Fruit fly (Drosophila melanogaster) whole organism, embryonic: ENCODE data around the gene Prat2.

Experiments used
- CG10147 ChIP-seq: fragments of 200-800 bp; sonication (Bioruptor generic); optimal IDR thresholded peaks from 2 replicates; lab custom pipeline; 2019; ENCODE audit warnings: missing biosample characterization, mild to moderate bottlenecking, missing genetic modification characterization, moderate library complexity
- CG10274 ChIP-seq: fragments of 200-800 bp; sonication (Bioruptor generic); optimal IDR thresholded peaks from 3 replicates; lab custom pipeline; 2017; ENCODE audit warnings: missing biosample characterization, mild to moderate bottlenecking, missing genetic modification characterization
- CG10959 ChIP-seq: fragments of 200-800 bp; sonication (Bioruptor generic); IDR thresholded peaks from 2 replicates; pipeline ENCODE4 v1.3.6; 2022; ENCODE audit warnings: missing biosample characterization, missing genetic modification characterization
- CG1603 ChIP-seq: fragments of 200-800 bp; sonication (Bioruptor generic); optimal IDR thresholded peaks from 2 replicates; lab custom pipeline; 2019; ENCODE audit warnings: missing biosample characterization, mild to moderate bottlenecking, missing genetic modification characterization, moderate library complexity
- CG16779 ChIP-seq: fragments of 200-800 bp; sonication (Bioruptor generic); IDR thresholded peaks from 2 replicates; pipeline ENCODE4 v1.3.6; 2022; ENCODE audit warnings: missing biosample characterization, missing genetic modification characterization
- CG16813 ChIP-seq: fragments of 200-800 bp; sonication (Bioruptor generic); IDR thresholded peaks from 3 replicates; pipeline ENCODE4 v1.3.6; 2022; ENCODE audit warnings: missing biosample characterization, missing genetic modification characterization; ENCODE audit not compliant: partially characterized antibody
- CG1832 ChIP-seq: fragments of 200-800 bp; sonication (Bioruptor generic); optimal IDR thresholded peaks from 2 replicates; lab custom pipeline; 2017; ENCODE audit warnings: missing biosample characterization, mild to moderate bottlenecking, missing genetic modification characterization, inconsistent platforms
- CG18476 ChIP-seq: fragments of 200-800 bp; sonication (Bioruptor generic); optimal IDR thresholded peaks from 2 replicates; lab custom pipeline; 2016; ENCODE audit warnings: missing biosample characterization, mild to moderate bottlenecking, missing genetic modification characterization
- CG8478 ChIP-seq: fragments of >200 bp; optimal IDR thresholded peaks from 2 replicates; lab custom pipeline; 2018
- CG9876 ChIP-seq: fragments of 200-800 bp; sonication (Bioruptor generic); optimal IDR thresholded peaks from 2 replicates; lab custom pipeline; 2016; ENCODE audit warnings: missing biosample characterization, missing genetic modification characterization
- Dp ChIP-seq: fragments of 200-800 bp; sonication (Bioruptor generic); optimal IDR thresholded peaks from 2 replicates; lab custom pipeline; 2018; ENCODE audit warnings: missing biosample characterization, mild to moderate bottlenecking, missing genetic modification characterization, moderate library complexity
- Ets65A ChIP-seq: fragments of 200-800 bp; sonication (Bioruptor generic); peaks from one replicate; lab custom pipeline; 2016; ENCODE audit warnings: missing biosample characterization, missing genetic modification characterization
- Ets97D ChIP-seq: fragments of 200-800 bp; sonication (Bioruptor generic); optimal IDR thresholded peaks from 3 replicates; lab custom pipeline; 2016; ENCODE audit warnings: missing biosample characterization, missing genetic modification characterization
- GATAe ChIP-seq: fragments of 200-800 bp; sonication (Bioruptor generic); conservative IDR thresholded peaks from 2 replicates; pipeline ENCODE4 v1.3.6; 2022; ENCODE audit warnings: missing biosample characterization, missing genetic modification characterization
- Gsc ChIP-seq: fragments of 200-800 bp; sonication (Bioruptor generic); IDR thresholded peaks from 2 replicates; pipeline ENCODE4 v1.3.6; 2022; ENCODE audit warnings: missing biosample characterization, missing genetic modification characterization
- H15 ChIP-seq: fragments of 200-800 bp; sonication (Bioruptor generic); IDR thresholded peaks from 3 replicates; pipeline ENCODE4 v1.3.6; 2022; ENCODE audit warnings: missing biosample characterization, missing genetic modification characterization
- H2.0 ChIP-seq: fragments of 200-800 bp; sonication (Bioruptor generic); IDR thresholded peaks from 2 replicates; pipeline ENCODE4 v1.3.6; 2022; ENCODE audit warnings: missing biosample characterization, missing genetic modification characterization
- Kr ChIP-seq: fragments of 200-800 bp; sonication (Bioruptor generic); optimal IDR thresholded peaks from 2 replicates; lab custom pipeline; 2017; ENCODE audit warnings: missing biosample characterization, mild to moderate bottlenecking, missing genetic modification characterization
- Med ChIP-seq: fragments of 200-800 bp; sonication (Bioruptor generic); peaks from one replicate; lab custom pipeline; 2016; ENCODE audit warnings: missing biosample characterization, missing genetic modification characterization, mild to moderate bottlenecking, inconsistent platforms, moderate library complexity
- Nf-YA ChIP-seq: fragments of 200-800 bp; sonication (Bioruptor generic); IDR thresholded peaks from 2 replicates; pipeline ENCODE4 v1.3.6; 2022; ENCODE audit warnings: missing biosample characterization, missing genetic modification characterization
- Nf-YC ChIP-seq: fragments of 200-800 bp; optimal IDR thresholded peaks from 3 replicates; lab custom pipeline; 2019; ENCODE audit warnings: missing biosample characterization, mild to moderate bottlenecking, missing genetic modification characterization, moderate library complexity
- Oaz ChIP-seq: fragments of 200-800 bp; sonication (Bioruptor generic); IDR thresholded peaks from 2 replicates; pipeline ENCODE4 v1.3.6; 2022; ENCODE audit warnings: missing biosample characterization, missing genetic modification characterization
- ap ChIP-seq: fragments of 200-800 bp; sonication (Bioruptor generic); IDR thresholded peaks from 2 replicates; pipeline ENCODE4 v1.3.6; 2022; ENCODE audit warnings: missing biosample characterization, missing genetic modification characterization
- bbx ChIP-seq: fragments of 200-800 bp; sonication (Bioruptor generic); IDR thresholded peaks from 2 replicates; pipeline ENCODE4 v1.3.6; 2022; ENCODE audit warnings: missing biosample characterization, missing genetic modification characterization; ENCODE audit not compliant: partially characterized antibody
- cg ChIP-seq: fragments of 200-800 bp; sonication (Bioruptor generic); optimal IDR thresholded peaks from 3 replicates; lab custom pipeline; 2019; ENCODE audit warnings: missing biosample characterization, mild to moderate bottlenecking, missing genetic modification characterization, moderate library complexity
- dm ChIP-seq: fragments of 200-800 bp; sonication (Bioruptor generic); optimal IDR thresholded peaks from 3 replicates; lab custom pipeline; 2016; ENCODE audit warnings: missing biosample characterization, missing genetic modification characterization
- dmrt11E ChIP-seq: fragments of 200-800 bp; sonication (Bioruptor generic); optimal IDR thresholded peaks from 3 replicates; lab custom pipeline; 2018; ENCODE audit warnings: missing biosample characterization, mild to moderate bottlenecking, missing genetic modification characterization, moderate library complexity
- ewg ChIP-seq: fragments of 200-800 bp; sonication (Bioruptor generic); optimal IDR thresholded peaks from 3 replicates; lab custom pipeline; 2017; ENCODE audit warnings: mild to moderate bottlenecking, missing biosample characterization, missing genetic modification reagents, missing genetic modification characterization
- ken ChIP-seq: fragments of 200-800 bp; sonication (Bioruptor generic); IDR thresholded peaks from 3 replicates; pipeline ENCODE4 v1.3.6; 2022; ENCODE audit warnings: missing biosample characterization, missing genetic modification characterization
- nau ChIP-seq: fragments of 200-800 bp; sonication (Bioruptor generic); optimal IDR thresholded peaks from 3 replicates; lab custom pipeline; 2017; ENCODE audit warnings: missing biosample characterization, mild to moderate bottlenecking, missing genetic modification characterization, missing genetic modification reagents
- prd ChIP-seq, 3 experiments: fragments of >200 bp in 2 of 3; fragments of 200-800 bp in 1 of 3; sonication (Bioruptor generic) in 1 of 3; optimal IDR thresholded peaks in 2 of 3; IDR thresholded peaks in 1 of 3; 2 replicates in 2 of 3; 3 replicates in 1 of 3; pipeline versions ENCODE4 v1.3.6 to Lab custom; 2017 to 2022; ENCODE audit warnings: missing biosample characterization in 1 of 3, missing genetic modification characterization in 1 of 3
- ranshi ChIP-seq: fragments of 200-800 bp; sonication (Bioruptor generic); IDR thresholded peaks from 2 replicates; pipeline ENCODE4 v1.3.6; 2022; ENCODE audit warnings: missing biosample characterization, missing genetic modification characterization
- sc ChIP-seq, 3 experiments: fragments of >200 bp in 2 of 3; fragments of 200-800 bp in 1 of 3; sonication (Bioruptor generic) in 1 of 3; optimal IDR thresholded peaks; 2 replicates in 2 of 3; 3 replicates in 1 of 3; lab custom pipeline; 2017; ENCODE audit warnings: mild to moderate bottlenecking in 1 of 3, missing biosample characterization in 1 of 3, missing genetic modification characterization in 1 of 3, missing genetic modification reagents in 1 of 3
- scrt ChIP-seq: fragments of 200-800 bp; sonication (Bioruptor generic); optimal IDR thresholded peaks from 2 replicates; lab custom pipeline; 2018; ENCODE audit warnings: missing biosample characterization, mild to moderate bottlenecking, missing genetic modification characterization, moderate library complexity
- shn ChIP-seq: fragments of 200-800 bp; sonication (Bioruptor generic); optimal IDR thresholded peaks from 3 replicates; lab custom pipeline; 2016; ENCODE audit warnings: missing biosample characterization, missing genetic modification characterization
- tgo ChIP-seq: fragments of 200-800 bp; sonication (Bioruptor generic); IDR thresholded peaks from 3 replicates; pipeline ENCODE4 v1.3.6; 2022; ENCODE audit warnings: missing biosample characterization, missing genetic modification characterization
- ttk ChIP-seq: fragments of 200-800 bp; sonication (Bioruptor generic); IDR thresholded peaks from 2 replicates; pipeline ENCODE4 v2.1.2; 2022; ENCODE audit warnings: missing biosample characterization, missing genetic modification characterization

Gene Prat2

DNA sequence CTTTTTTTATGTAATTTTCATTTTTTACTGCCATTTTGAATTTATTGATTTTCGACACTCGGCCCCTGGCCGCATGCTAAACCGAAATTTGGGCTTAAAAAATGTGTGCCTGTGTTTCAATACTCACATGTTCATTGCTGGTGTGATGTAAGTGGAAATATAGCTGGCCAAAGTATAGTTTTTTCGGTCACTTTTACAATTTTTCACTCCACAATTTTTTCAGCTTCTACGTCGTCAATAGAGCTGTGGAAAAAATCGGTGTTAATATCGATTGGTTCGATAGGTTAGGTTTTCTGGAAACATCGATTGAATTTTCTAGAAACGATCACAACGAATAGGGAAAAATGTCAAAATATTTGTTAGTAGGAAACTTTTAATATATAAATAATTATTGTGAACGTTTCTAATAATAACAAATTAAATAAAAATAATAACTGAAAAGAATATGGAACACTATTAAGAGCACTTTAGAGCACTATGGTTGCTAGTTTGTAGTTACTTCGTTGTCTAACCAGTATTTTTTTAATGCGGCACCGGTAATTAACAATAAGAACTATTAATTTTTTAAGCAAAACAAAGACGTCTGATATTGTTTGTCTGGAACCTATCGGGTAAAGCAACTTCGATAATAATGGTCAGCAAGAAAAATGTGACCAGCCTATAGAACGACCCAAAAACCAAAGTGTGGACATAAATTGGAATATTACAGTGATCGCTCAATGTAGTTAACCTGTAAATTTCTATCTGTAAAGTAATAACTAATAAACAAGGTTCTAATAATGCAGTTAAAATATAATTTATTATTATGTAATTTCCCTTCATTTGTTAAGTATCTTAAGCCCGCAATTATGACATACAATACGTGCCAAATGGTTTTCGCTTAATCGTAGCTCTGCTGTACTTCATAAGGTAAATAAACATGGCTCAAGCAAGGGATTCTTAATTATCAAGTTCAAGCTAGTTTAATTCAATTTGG is 40.9 kb upstream of the Prat2 start, which contains the start of the genes CG10077 and CG9948 (continued):
- peak; percentile 27 for TF ChIP-seq dm
- peak; percentile 27 for TF ChIP-seq Ets97D (GFP tag; lab: Kevin White, UChicago)
- TF ChIP-seq CG1832 (GFP tag; lab: Kevin White, UChicago): no peak
- TF ChIP-seq H2.0 (GFP tag; lab: Robert Waterston, UW): peak; percentile 92
- TF ChIP-seq H15 (GFP tag; lab: Robert Waterston, UW): peak; percentile 88
- TF ChIP-seq, all 482 proteins: peak for 419

DNA sequence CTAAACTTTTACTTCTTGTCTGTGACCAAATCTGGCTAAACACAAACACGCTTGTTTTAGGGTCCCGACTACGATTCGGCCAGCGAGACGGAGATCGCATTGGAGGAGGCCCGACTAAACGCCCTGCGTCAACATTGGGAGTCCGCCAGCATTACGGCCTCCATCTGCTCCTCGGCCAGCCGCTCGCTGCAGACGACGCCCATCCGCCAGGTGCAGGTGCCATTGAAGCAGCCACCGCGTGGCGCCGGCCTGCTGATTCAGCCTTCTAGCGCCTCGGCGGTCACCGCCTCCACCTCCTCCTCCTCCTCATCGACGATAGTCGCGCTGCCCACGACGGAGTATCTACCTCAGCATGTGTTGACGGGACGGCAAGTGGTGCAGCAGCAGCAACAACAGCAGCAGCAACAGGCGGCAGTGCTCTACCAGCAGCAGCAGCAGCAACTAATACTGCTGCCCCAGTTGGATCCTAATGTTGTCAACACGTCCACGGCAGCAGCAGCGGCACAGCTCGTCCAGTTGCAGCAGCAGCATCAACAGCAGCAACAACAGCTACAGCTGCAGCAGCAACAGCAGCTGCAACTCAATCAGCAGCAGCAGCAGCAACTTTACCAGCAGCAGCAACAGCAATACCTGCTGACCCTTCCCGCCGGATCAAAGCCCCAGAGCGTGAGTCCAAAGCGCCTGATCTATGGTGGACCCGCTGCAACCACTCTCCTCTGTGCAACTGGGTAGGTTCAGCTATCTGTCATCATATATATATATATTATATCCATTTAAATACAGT is 32.7 kb upstream of the Prat2 start:
- TF ChIP-seq prd (optimal IDR thresholded peaks at IDR 0.05; lab: Kevin White, UChicago): no peak
- 0 out of 3 replicates have a peak, but pooled peaks have one; percentile 8 for TF ChIP-seq prd (GFP tag; IDR thresholded peaks at IDR 0.05; lab: Robert Waterston, UW)
- TF ChIP-seq CG16813: 0 out of 3 replicates have a peak, but pooled peaks have one; percentile 15
- TF ChIP-seq CG8478 (lab: Kevin White, UChicago): peak; percentile 51
- TF ChIP-seq tgo (GFP tag; lab: Robert Waterston, UW): no peak
- TF ChIP-seq Ets65A (GFP tag; lab: Kevin White, UChicago): peak; percentile 57
- TF ChIP-seq CG16779 (GFP tag; lab: Robert Waterston, UW): 0 out of 2 replicates have a peak, but pooled peaks have one; percentile 29
- no peak for TF ChIP-seq bbx (GFP tag; lab: Robert Waterston, UW)
- no peak for TF ChIP-seq ranshi (GFP tag; lab: Robert Waterston, UW)
- no peak for TF ChIP-seq ken
- peak; percentile 52 for TF ChIP-seq Med (GFP tag; lab: Kevin White, UChicago)
- TF ChIP-seq shn: no peak
- TF ChIP-seq CG10147 (GFP tag; lab: Kevin White, UChicago): no peak

DNA sequence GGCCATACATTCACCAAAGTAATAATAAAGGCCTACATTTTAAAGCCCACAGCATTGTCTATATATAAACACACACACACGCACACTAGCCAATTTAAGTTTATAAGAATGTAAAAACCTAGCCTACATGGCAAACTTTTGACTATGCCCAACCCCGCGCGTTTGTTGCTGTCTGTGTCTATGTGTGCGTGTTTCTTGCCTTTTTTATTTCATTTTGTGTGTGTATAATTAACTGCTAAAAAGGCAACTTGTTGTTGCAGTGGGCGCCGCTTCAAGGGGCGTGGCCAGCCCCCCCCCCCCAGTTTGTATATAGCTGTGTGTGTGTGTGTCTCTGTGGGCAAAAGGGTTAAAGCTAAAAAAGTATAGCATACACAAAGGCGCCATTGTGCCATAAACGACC is 30.7 kb upstream of the Prat2 start:
- TF ChIP-seq CG10959 (GFP tag; lab: Robert Waterston, UW) (peak; percentile 20; the same call in 1 of the 2 replicates), GATAe (GFP tag; lab: Robert Waterston, UW) (no peak), Gsc (GFP tag; lab: Robert Waterston, UW) (no peak), Dp (no peak), ttk (GFP tag; lab: Robert Waterston, UW) (no peak), CG9876 (GFP tag; lab: Kevin White, UChicago) (no peak), cg (peak; percentile 17), CG10274 (GFP tag; lab: Kevin White, UChicago) (no peak), sc (optimal IDR thresholded peaks at IDR 0.05; lab: Kevin White, UChicago) (no peak), sc (GFP tag; optimal IDR thresholded peaks at IDR 0.05; lab: Kevin White, UChicago) (no peak), ap (GFP tag; lab: Robert Waterston, UW) (no peak), Nf-YC (no peak), CG18476 (GFP tag; lab: Kevin White, UChicago) (no peak), dmrt11E (tag; lab: Kevin White, UChicago) (no peak), Nf-YA (GFP tag; lab: Robert Waterston, UW) (no peak), CG1603 (tag; lab: Kevin White, UChicago) (no peak), ewg (GFP tag; lab: Kevin White, UChicago) (no peak), nau (GFP tag; lab: Kevin White, UChicago) (no peak), Kr (GFP tag; lab: Kevin White, UChicago) (peak; percentile 36), scrt (GFP tag; lab: Kevin White, UChicago) (peak; percentile 56), Med (GFP tag; lab: Kevin White, UChicago) (peak; percentile 59), Oaz (GFP tag; lab: Robert Waterston, UW) (no peak)
